Worm (Caenorhabditis elegans): Measurements from ENCODE around the gene C05D12.5.

ce11 chrII:11424032-11424431, 10.0 kb upstream of the C05D12.5 start:
- TF ChIP-seq nfya-1 (tag; optimal IDR thresholded peaks at IDR 0.05; ENCODE audit: insufficient read depth) (no peak), pqm-1 (tag; optimal IDR thresholded peaks at IDR 0.05) (peak; percentile 51), lsy-12 (tag; optimal IDR thresholded peaks at IDR 0.05) (no peak), lin-15B (tag; optimal IDR thresholded peaks at IDR 0.05) (no peak), aly-2 (tag; optimal IDR thresholded peaks at IDR 0.05) (no peak), ztf-11 (tag; optimal IDR thresholded peaks at IDR 0.05) (no peak)

All from whole organism, L3 larva.